Fruit fly (Drosophila melanogaster): Measurements from ENCODE around the gene Cpr78Ca.
A peak's percentile ranks its signal among the peaks of the same experiment; 100 is the strongest.

The Cpr78Ca gene

dm6 chr3L:21304400-21304799, 11.8 kb upstream of the Cpr78Ca start, which contains the start of the genes CG11309 and CG7632:
TSS of gene CG11309 (minus strand) at chr3L:21304658.
TSS of gene CG7632 (plus strand) at chr3L:21304697.
- TF ChIP-seq CG6792 (GFP tag; optimal IDR thresholded peaks at IDR 0.05) (peak; percentile 99), Eip78C (GFP tag) (peak; percentile 100), fkh (GFP tag; optimal IDR thresholded peaks at IDR 0.05) (peak; percentile 97), CG10669 (GFP tag; optimal IDR thresholded peaks at IDR 0.05) (peak; percentile 100), CG32006 (GFP tag; optimal IDR thresholded peaks at IDR 0.05) (peak; percentile 99), Ets21C (GFP tag; optimal IDR thresholded peaks at IDR 0.05) (peak; percentile 98), CG8319 (GFP tag; optimal IDR thresholded peaks at IDR 0.05) (peak; percentile 97), eg (GFP tag; IDR thresholded peaks at IDR 0.05) (peak; percentile 99), svp (GFP tag) (peak; percentile 100), CG16779 (tag; optimal IDR thresholded peaks at IDR 0.05) (peak; percentile 99), pdm3 (GFP tag; optimal IDR thresholded peaks at IDR 0.05) (peak; percentile 99), esn (GFP tag; optimal IDR thresholded peaks at IDR 0.05) (peak; percentile 100), CG1621 (tag; optimal IDR thresholded peaks at IDR 0.05) (peak; percentile 99), CG3919 (GFP tag; optimal IDR thresholded peaks at IDR 0.05) (peak; percentile 100), CG11902 (GFP tag; optimal IDR thresholded peaks at IDR 0.05) (peak; percentile 95), Sox14 (GFP tag; optimal IDR thresholded peaks at IDR 0.05) (peak; percentile 99), CG8119 (GFP tag; IDR thresholded peaks at IDR 0.05) (peak; percentile 99), topi (GFP tag; optimal IDR thresholded peaks at IDR 0.05) (peak; percentile 99), Met (GFP tag; optimal IDR thresholded peaks at IDR 0.05) (peak; percentile 99), lz (GFP tag; optimal IDR thresholded peaks at IDR 0.05) (peak; percentile 99), Sox102F (GFP tag; optimal IDR thresholded peaks at IDR 0.05) (peak; percentile 100), Hr39 (GFP tag; optimal IDR thresholded peaks at IDR 0.05) (peak; percentile 98), Eip75B (GFP tag; optimal IDR thresholded peaks at IDR 0.05) (peak; percentile 100), Eip93F (GFP tag; optimal IDR thresholded peaks at IDR 0.05) (peak; percentile 98), Sox15 (GFP tag; optimal IDR thresholded peaks at IDR 0.05) (peak; percentile 97), fd59A (GFP tag; optimal IDR thresholded peaks at IDR 0.05) (peak; percentile 99), CG8632 (GFP tag; optimal IDR thresholded peaks at IDR 0.05) (peak; percentile 99), acj6 (GFP tag; optimal IDR thresholded peaks at IDR 0.05) (peak; percentile 99), Smox (GFP tag; optimal IDR thresholded peaks at IDR 0.05) (peak; percentile 99), CG11294 (GFP tag; IDR thresholded peaks at IDR 0.05) (peak; percentile 98), CG15336 (GFP tag; IDR thresholded peaks at IDR 0.05) (peak; percentile 99), achi (GFP tag; optimal IDR thresholded peaks at IDR 0.05) (peak; percentile 99), CG9139 (GFP tag; optimal IDR thresholded peaks at IDR 0.05) (peak; percentile 99), salr (GFP tag; optimal IDR thresholded peaks at IDR 0.05) (peak; percentile 99), OdsH (GFP tag; optimal IDR thresholded peaks at IDR 0.05) (peak; percentile 99), cyc (GFP tag; optimal IDR thresholded peaks at IDR 0.05) (peak; percentile 99), CG31627 (GFP tag; optimal IDR thresholded peaks at IDR 0.05) (peak; percentile 99), Hr4 (GFP tag; optimal IDR thresholded peaks at IDR 0.05) (peak; percentile 99), Ets96B (tag; optimal IDR thresholded peaks at IDR 0.05) (peak; percentile 100), fd85E (GFP tag; optimal IDR thresholded peaks at IDR 0.05) (peak; percentile 97), CG6854 (GFP tag; optimal IDR thresholded peaks at IDR 0.05) (peak; percentile 99), ss (GFP tag; optimal IDR thresholded peaks at IDR 0.05) (peak; percentile 99 to 100), dac (GFP tag; optimal IDR thresholded peaks at IDR 0.05) (peak; percentile 98), vri (GFP tag; optimal IDR thresholded peaks at IDR 0.05) (peak; percentile 99), CG11762 (GFP tag; optimal IDR thresholded peaks at IDR 0.05; ENCODE audit: insufficient read depth) (peak; percentile 99), CG3032 (tag; optimal IDR thresholded peaks at IDR 0.05) (peak; percentile 100), Lpt (GFP tag; optimal IDR thresholded peaks at IDR 0.05) (peak; percentile 99), Gug (GFP tag; IDR thresholded peaks at IDR 0.05) (peak; percentile 98), CG6808 (GFP tag; optimal IDR thresholded peaks at IDR 0.05) (peak; percentile 99), Blimp-1 (GFP tag; optimal IDR thresholded peaks at IDR 0.05) (peak; percentile 97), spab (GFP tag; optimal IDR thresholded peaks at IDR 0.05) (peak; percentile 99), net (GFP tag; optimal IDR thresholded peaks at IDR 0.05) (peak; percentile 100)

Data from whole organism, prepupa.